Worm (Caenorhabditis elegans) whole organism, young adult: Measurements from ENCODE around the gene dnc-4.

Experiments used
- ZK185.1 ChIP-seq: sonication (generic microtip); optimal IDR thresholded peaks from 2 replicates; lab custom pipeline; 2016; ENCODE audit warnings: mild to moderate bottlenecking, missing genetic modification characterization, missing compliant biosample characterization; ENCODE audit not compliant: poor library complexity, severe bottlenecking
- dox-1 ChIP-seq: fragments of 200-800 bp; sonication (Bioruptor generic); IDR thresholded peaks from 2 replicates; pipeline ENCODE4 v1.3.6; 2022; ENCODE audit warnings: missing genetic modification reagents, missing genetic modification characterization, missing compliant biosample characterization

DNA sequence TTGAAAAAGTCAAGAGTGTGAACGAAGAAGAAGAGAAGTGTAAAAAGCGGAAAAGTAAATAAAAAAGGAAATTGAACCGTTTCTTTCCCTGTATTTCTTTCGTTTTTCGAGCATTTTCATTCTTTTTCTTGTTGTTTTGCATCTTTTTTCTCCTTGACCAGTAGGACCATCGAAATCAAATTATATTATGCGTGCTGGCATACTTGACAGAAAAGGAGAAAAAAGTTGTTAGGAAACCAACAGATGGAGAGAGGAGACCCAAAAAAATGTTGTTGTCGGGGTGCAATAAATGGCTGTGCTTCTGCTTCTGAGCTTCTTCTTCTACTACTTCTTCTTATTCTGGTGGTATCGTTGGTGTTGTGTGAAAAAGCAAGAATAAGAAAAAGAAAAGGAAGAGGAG, 34.3 kb upstream of the dnc-4 start:
- TF ChIP-seq ZK185.1 (tag; lab: Kevin White, UChicago) (no peak), dox-1 (no peak)
